Worm (Caenorhabditis elegans) whole organism, late embryonic: ENCODE measurements around the gene F55B11.2.

Experiments used
- C08G9.2 ChIP-seq: sonication (generic microtip); optimal IDR thresholded peaks from 2 replicates; lab custom pipeline; 2016; ENCODE audit warnings: mild to moderate bottlenecking, missing genetic modification characterization, moderate library complexity, missing compliant biosample characterization
- C38D4.7 ChIP-seq: fragments of 200-800 bp; sonication (Bioruptor generic); optimal IDR thresholded peaks from 2 replicates; lab custom pipeline; 2018; ENCODE audit warnings: mild to moderate bottlenecking, missing genetic modification characterization, moderate library complexity, missing compliant biosample characterization
- F13H6.1 ChIP-seq: sonication (generic microtip); optimal IDR thresholded peaks from 2 replicates; lab custom pipeline; 2016; ENCODE audit warnings: missing genetic modification characterization, missing compliant biosample characterization
- K02D7.2 ChIP-seq: sonication (generic microtip); optimal IDR thresholded peaks from 2 replicates; lab custom pipeline; 2017; ENCODE audit warnings: mild to moderate bottlenecking, missing genetic modification characterization, missing compliant biosample characterization
- T23F11.4 ChIP-seq: fragments of 200-800 bp; sonication (Bioruptor generic); optimal IDR thresholded peaks from 2 replicates; lab custom pipeline; 2018; ENCODE audit warnings: mild to moderate bottlenecking, missing genetic modification characterization, missing compliant biosample characterization
- Y22D7AL.16 ChIP-seq: sonication (generic microtip); optimal IDR thresholded peaks from 2 replicates; lab custom pipeline; 2016; ENCODE audit warnings: missing genetic modification characterization, missing compliant biosample characterization
- ceh-14 ChIP-seq: sonication (generic microtip); optimal IDR thresholded peaks from 2 replicates; lab custom pipeline; 2016; ENCODE audit warnings: missing genotype, missing genetic modification characterization, missing compliant biosample characterization
- ceh-18 ChIP-seq: sonication (generic microtip); optimal IDR thresholded peaks from 2 replicates; lab custom pipeline; 2016; ENCODE audit warnings: missing genetic modification characterization, missing compliant biosample characterization
- ceh-2 ChIP-seq: sonication (generic microtip); optimal IDR thresholded peaks from 2 replicates; lab custom pipeline; 2016; ENCODE audit warnings: missing genotype, missing genetic modification characterization, missing compliant biosample characterization
- ceh-31 ChIP-seq: sonication (generic microtip); optimal IDR thresholded peaks from 2 replicates; lab custom pipeline; 2016; ENCODE audit warnings: missing genetic modification characterization, missing compliant biosample characterization
- ceh-45 ChIP-seq: fragments of 200-800 bp; sonication (Bioruptor generic); IDR thresholded peaks from 2 replicates; pipeline ENCODE4 v1.3.6; 2022; ENCODE audit warnings: missing genetic modification reagents, missing genetic modification characterization, missing compliant biosample characterization
- ceh-48 ChIP-seq: sonication (generic microtip); optimal IDR thresholded peaks from 2 replicates; lab custom pipeline; 2016; ENCODE audit warnings: missing genetic modification characterization, inconsistent platforms, missing compliant biosample characterization
- dve-1 ChIP-seq: sonication (generic microtip); optimal IDR thresholded peaks from 2 replicates; lab custom pipeline; 2017; ENCODE audit warnings: antibody characterized with exemption, mild to moderate bottlenecking, missing genetic modification characterization, missing compliant biosample characterization
- elt-2 ChIP-seq: sonication (generic microtip); optimal IDR thresholded peaks from 2 replicates; lab custom pipeline; 2016; ENCODE audit warnings: missing genetic modification reagents, missing genetic modification characterization, missing compliant biosample characterization
- ets-4 ChIP-seq: sonication (generic microtip); optimal IDR thresholded peaks from 2 replicates; lab custom pipeline; 2016; ENCODE audit warnings: missing genetic modification characterization, missing compliant biosample characterization
- eyg-1 ChIP-seq: sonication (generic microtip); optimal IDR thresholded peaks from 2 replicates; lab custom pipeline; 2016; ENCODE audit warnings: missing genotype, missing genetic modification characterization, missing compliant biosample characterization
- fkh-10 ChIP-seq: fragments of 150-350 bp; optimal IDR thresholded peaks from 2 replicates; lab custom pipeline; 2014; ENCODE audit warnings: missing biosample characterization, missing genetic modification reagents, missing genetic modification characterization
- fkh-6 ChIP-seq: sonication (generic microtip); optimal IDR thresholded peaks from 2 replicates; lab custom pipeline; 2016; ENCODE audit warnings: missing genetic modification characterization, missing compliant biosample characterization
- hlh-30 ChIP-seq: sonication (generic microtip); optimal IDR thresholded peaks from 2 replicates; lab custom pipeline; 2017; ENCODE audit warnings: antibody characterized with exemption, missing genetic modification characterization, missing compliant biosample characterization; ENCODE audit not compliant: insufficient read depth
- hlh-6 ChIP-seq: sonication (generic microtip); optimal IDR thresholded peaks from 2 replicates; lab custom pipeline; 2016; ENCODE audit warnings: missing genotype, missing genetic modification characterization, missing compliant biosample characterization
- hlh-8 ChIP-seq: sonication (generic microtip); optimal IDR thresholded peaks from 2 replicates; lab custom pipeline; 2016; ENCODE audit warnings: missing genotype, missing genetic modification characterization, missing compliant biosample characterization
- lin-11 ChIP-seq: fragments of 200-800 bp; sonication (Bioruptor generic); optimal IDR thresholded peaks from 2 replicates; lab custom pipeline; 2018; ENCODE audit warnings: mild to moderate bottlenecking, missing genetic modification characterization, missing compliant biosample characterization
- madf-2 ChIP-seq: sonication (generic microtip); optimal IDR thresholded peaks from 2 replicates; lab custom pipeline; 2017; ENCODE audit warnings: missing genetic modification characterization, missing compliant biosample characterization
- mec-3 ChIP-seq: sonication (generic microtip); optimal IDR thresholded peaks from 2 replicates; lab custom pipeline; 2016; ENCODE audit warnings: borderline replicate concordance, missing genetic modification characterization, missing compliant biosample characterization
- nfya-1 ChIP-seq: sonication (generic microtip); optimal IDR thresholded peaks from 2 replicates; lab custom pipeline; 2017; ENCODE audit warnings: missing genetic modification characterization, mild to moderate bottlenecking, missing compliant biosample characterization, antibody characterized with exemption, moderate library complexity
- odd-2 ChIP-seq: sonication (generic microtip); optimal IDR thresholded peaks from 2 replicates; lab custom pipeline; 2017; ENCODE audit warnings: antibody characterized with exemption, mild to moderate bottlenecking, missing genetic modification characterization, missing compliant biosample characterization
- pax-1 ChIP-seq: fragments of 150-350 bp; optimal IDR thresholded peaks from 2 replicates; lab custom pipeline; 2014; ENCODE audit warnings: missing biosample characterization, missing genetic modification characterization
- pha-2 ChIP-seq: sonication (generic microtip); optimal IDR thresholded peaks from 2 replicates; lab custom pipeline; 2017; ENCODE audit warnings: mild to moderate bottlenecking, missing genetic modification characterization, missing compliant biosample characterization
- pha-4 ChIP-seq: fragments of 150-350 bp; optimal IDR thresholded peaks from 2 replicates; lab custom pipeline; 2018; ENCODE audit warnings: missing biosample characterization, missing genetic modification reagents, missing genetic modification characterization
- pros-1 ChIP-seq: fragments of 150-350 bp; optimal IDR thresholded peaks from 2 replicates; lab custom pipeline; 2014; ENCODE audit warnings: missing biosample characterization, missing genetic modification reagents, missing genetic modification characterization
- ref-2 ChIP-seq: sonication (generic microtip); optimal IDR thresholded peaks from 2 replicates; lab custom pipeline; 2016; ENCODE audit warnings: missing genetic modification characterization, missing compliant biosample characterization
- sdc-2 ChIP-seq: sonication (generic microtip); optimal IDR thresholded peaks from 2 replicates; lab custom pipeline; 2016; ENCODE audit warnings: missing genotype, missing genetic modification characterization, missing compliant biosample characterization
- sox-4 ChIP-seq: sonication (generic microtip); optimal IDR thresholded peaks from 2 replicates; lab custom pipeline; 2017; ENCODE audit warnings: mild to moderate bottlenecking, missing genetic modification characterization, inconsistent platforms, missing compliant biosample characterization
- syd-9 ChIP-seq: sonication (generic microtip); optimal IDR thresholded peaks from 2 replicates; lab custom pipeline; 2016; ENCODE audit warnings: mild to moderate bottlenecking, missing genetic modification characterization, moderate library complexity, missing compliant biosample characterization
- tbx-2 ChIP-seq: sonication (generic microtip); optimal IDR thresholded peaks from 2 replicates; lab custom pipeline; 2016; ENCODE audit warnings: missing genetic modification characterization, missing compliant biosample characterization
- tbx-7 ChIP-seq: sonication (generic microtip); optimal IDR thresholded peaks from 2 replicates; lab custom pipeline; 2016; ENCODE audit warnings: missing genotype, missing genetic modification characterization, missing compliant biosample characterization
- ttx-3 ChIP-seq: sonication (generic microtip); optimal IDR thresholded peaks from 2 replicates; lab custom pipeline; 2016; ENCODE audit warnings: missing genetic modification reagents, missing genetic modification characterization, missing compliant biosample characterization
- unc-42 ChIP-seq: sonication (generic microtip); optimal IDR thresholded peaks from 2 replicates; lab custom pipeline; 2016; ENCODE audit warnings: missing genotype, missing genetic modification characterization, missing compliant biosample characterization
- unc-86 ChIP-seq: sonication (generic microtip); optimal IDR thresholded peaks from 2 replicates; lab custom pipeline; 2016; ENCODE audit warnings: missing genetic modification characterization, missing compliant biosample characterization
- zip-5 ChIP-seq: sonication (generic microtip); optimal IDR thresholded peaks from 2 replicates; lab custom pipeline; 2016; ENCODE audit warnings: missing genetic modification characterization, missing compliant biosample characterization

The F55B11.2 gene

ce11 chrIV:14423194-14423593, at the start of gene F55B11.2:
F55B11.2 (minus strand) TSS chrIV:14423294.
- TF ChIP-seq ceh-48 (tag; lab: Kevin White, UChicago) (no peak), ttx-3 (tag; lab: Kevin White, UChicago) (no peak), C08G9.2 (tag; lab: Kevin White, UChicago) (no peak), ceh-2 (tag; lab: Kevin White, UChicago) (no peak), ceh-31 (tag; lab: Kevin White, UChicago) (no peak), hlh-8 (tag; lab: Kevin White, UChicago) (no peak), C38D4.7 (GFP tag; lab: Kevin White, UChicago) (no peak), fkh-10 (GFP tag; lab: Kevin White, UChicago) (no peak), elt-2 (no peak), hlh-6 (tag; lab: Kevin White, UChicago) (no peak), ets-4 (tag; lab: Kevin White, UChicago) (no peak), nfya-1 (tag; lab: Kevin White, UChicago) (no peak)
- TF ChIP-seq, all 69 proteins: peak for 0

ce11 chrIV:14469013-14469412, 45.9 kb upstream of the F55B11.2 start:
- TF ChIP-seq odd-2 (tag; lab: Kevin White, UChicago) (no peak), mec-3 (tag; lab: Kevin White, UChicago) (no peak), ref-2 (tag; lab: Kevin White, UChicago) (no peak), F13H6.1 (no peak), fkh-6 (tag; lab: Kevin White, UChicago) (no peak), ceh-45 (GFP tag; lab: Robert Waterston, UW) (no peak), C08G9.2 (tag; lab: Kevin White, UChicago) (no peak), eyg-1 (tag; lab: Kevin White, UChicago) (no peak), unc-42 (tag; lab: Kevin White, UChicago) (no peak), sdc-2 (tag; lab: Kevin White, UChicago) (no peak)

- no peak for TF ChIP-seq odd-2 (tag; lab: Kevin White, UChicago)
- TF ChIP-seq ttx-3 (tag; lab: Kevin White, UChicago) = no peak
- no peak for TF ChIP-seq T23F11.4 (GFP tag; lab: Kevin White, UChicago)
- TF ChIP-seq hlh-30 = no peak
- TF ChIP-seq madf-2 (tag; lab: Kevin White, UChicago) = no peak
- no peak for TF ChIP-seq ceh-14 (tag; lab: Kevin White, UChicago)
- TF ChIP-seq ceh-18 = no peak
- no peak for TF ChIP-seq syd-9
- no peak for TF ChIP-seq zip-5
- no peak for TF ChIP-seq pha-4 (tag; lab: Kevin White, UChicago)
- no peak for TF ChIP-seq tbx-2 (tag; lab: Kevin White, UChicago)
- TF ChIP-seq lin-11 = no peak
- TF ChIP-seq, all 69 proteins: peak for 0
Measured at ce11 chrIV:14466837-14467236, 43.7 kb upstream of the F55B11.2 start.

ce11 chrIV:14466048-14466447, 43.0 kb upstream of the F55B11.2 start:
- TF ChIP-seq hlh-30 (no peak), odd-2 (tag; lab: Kevin White, UChicago) (no peak), sox-4 (tag; lab: Kevin White, UChicago) (no peak), hlh-8 (tag; lab: Kevin White, UChicago) (no peak), mec-3 (tag; lab: Kevin White, UChicago) (no peak), ceh-18 (no peak), fkh-6 (tag; lab: Kevin White, UChicago) (no peak), pha-2 (no peak), pros-1 (tag; lab: Kevin White, UChicago) (no peak), ets-4 (tag; lab: Kevin White, UChicago) (no peak), F13H6.1 (no peak), unc-86 (tag; lab: Kevin White, UChicago) (no peak), pax-1 (tag; lab: Kevin White, UChicago) (no peak), Y22D7AL.16 (no peak), lin-11 (no peak), K02D7.2 (no peak), dve-1 (tag; lab: Kevin White, UChicago) (no peak), ceh-45 (GFP tag; lab: Robert Waterston, UW) (no peak), tbx-7 (tag; lab: Kevin White, UChicago) (no peak), unc-42 (tag; lab: Kevin White, UChicago) (no peak)
